Worm (Caenorhabditis elegans) whole organism, L3 larva: Measurements from ENCODE around the gene lin-18.

Experiments used
- daf-12 ChIP-seq: fragments of 150-350 bp; optimal IDR thresholded peaks from 2 replicates; lab custom pipeline; 2014; ENCODE audit warnings: missing biosample characterization, missing genetic modification reagents, missing genetic modification characterization
- jun-1 ChIP-seq: fragments of 150-350 bp; optimal IDR thresholded peaks from 2 replicates; lab custom pipeline; 2014; ENCODE audit warnings: missing biosample characterization, missing genetic modification reagents, missing genetic modification characterization
- mdl-1 ChIP-seq: fragments of 150-350 bp; optimal IDR thresholded peaks from 2 replicates; lab custom pipeline; 2014; ENCODE audit warnings: missing biosample characterization, missing genetic modification characterization
- pqm-1 ChIP-seq: fragments of 150-350 bp; optimal IDR thresholded peaks from 2 replicates; lab custom pipeline; 2017; ENCODE audit warnings: missing biosample characterization, missing genetic modification characterization, inconsistent platforms
- snpc-4 ChIP-seq: fragments of 150-350 bp; optimal IDR thresholded peaks from 2 replicates; lab custom pipeline; 2014; ENCODE audit warnings: missing biosample characterization, missing genetic modification characterization

DNA sequence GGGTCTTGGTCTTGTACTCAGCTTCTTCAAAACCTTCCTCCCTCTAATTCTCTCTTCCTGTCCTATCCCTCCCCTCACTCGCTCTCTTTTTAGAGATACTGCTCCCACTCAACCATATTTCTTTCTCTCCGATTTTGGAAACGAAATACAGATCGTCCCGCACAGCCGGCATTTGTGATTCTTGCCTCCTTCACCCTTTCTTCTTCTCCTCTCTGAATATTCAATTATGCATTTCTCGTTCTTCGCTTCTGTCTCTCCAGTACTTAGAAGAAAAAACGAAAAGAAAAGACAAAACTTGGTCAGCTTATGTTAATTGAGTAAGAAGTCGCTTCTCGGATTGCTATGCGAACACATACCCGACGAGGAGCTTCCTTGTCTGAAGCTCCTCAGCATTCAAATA lies 32.6 kb downstream of the lin-18 start:
- TF ChIP-seq mdl-1 (tag; lab: Kevin White, UChicago) (no peak), daf-12 (tag; lab: Kevin White, UChicago) (no peak), jun-1 (no peak), snpc-4 (tag; lab: Kevin White, UChicago) (no peak), pqm-1 (no peak)
